Fruit fly (Drosophila melanogaster) whole organism, embryonic: ENCODE results near the gene Mlc-c.

ENCODE experiments used
- Antp ChIP-seq: fragments of 200-800 bp; sonication (Bioruptor generic); optimal IDR thresholded peaks from 3 replicates; lab custom pipeline; 2016; ENCODE audit warnings: missing biosample characterization, missing genetic modification characterization
- BtbVII ChIP-seq: fragments of 200-800 bp; sonication (Bioruptor generic); optimal IDR thresholded peaks from 3 replicates; lab custom pipeline; 2017; ENCODE audit warnings: missing biosample characterization, mild to moderate bottlenecking, missing genetic modification characterization
- CG10209 ChIP-seq: fragments of 200-800 bp; sonication (Bioruptor generic); optimal IDR thresholded peaks from 3 replicates; lab custom pipeline; 2017; ENCODE audit warnings: missing biosample characterization, mild to moderate bottlenecking, missing genetic modification characterization, missing genetic modification reagents
- CG11560 ChIP-seq: fragments of 200-800 bp; sonication (Bioruptor generic); IDR thresholded peaks from 3 replicates; pipeline ENCODE4 v1.3.6; 2022; ENCODE audit warnings: missing biosample characterization, missing genetic modification characterization
- CG11696 ChIP-seq: fragments of 200-800 bp; sonication (Bioruptor generic); IDR thresholded peaks from 2 replicates; pipeline ENCODE4 v1.3.6; 2022; ENCODE audit warnings: missing biosample characterization, missing genetic modification characterization
- CG12659 ChIP-seq: fragments of 200-800 bp; sonication (Bioruptor generic); optimal IDR thresholded peaks from 3 replicates; lab custom pipeline; 2017; ENCODE audit warnings: mild to moderate bottlenecking, missing biosample characterization, missing genetic modification reagents, missing genetic modification characterization
- CG15269 ChIP-seq: fragments of 200-800 bp; sonication (Bioruptor generic); optimal IDR thresholded peaks from 2 replicates; lab custom pipeline; 2018; ENCODE audit warnings: missing biosample characterization, mild to moderate bottlenecking, missing genetic modification characterization, moderate library complexity
- CG17186 ChIP-seq: fragments of 200-800 bp; sonication (Bioruptor generic); optimal IDR thresholded peaks from 3 replicates; lab custom pipeline; 2017; ENCODE audit warnings: missing biosample characterization, missing genetic modification reagents, missing genetic modification characterization
- CG17359 ChIP-seq: fragments of 200-800 bp; sonication (Bioruptor generic); optimal IDR thresholded peaks from 3 replicates; lab custom pipeline; 2018; ENCODE audit warnings: missing biosample characterization, mild to moderate bottlenecking, missing genetic modification characterization, moderate library complexity
- CG2712 ChIP-seq: fragments of 200-800 bp; optimal IDR thresholded peaks from 3 replicates; lab custom pipeline; 2019; ENCODE audit warnings: missing biosample characterization, mild to moderate bottlenecking, missing genetic modification characterization, moderate library complexity
- CG33557 ChIP-seq: fragments of 200-800 bp; sonication (Bioruptor generic); optimal IDR thresholded peaks from 2 replicates; lab custom pipeline; 2019; ENCODE audit warnings: missing biosample characterization, mild to moderate bottlenecking, missing genetic modification characterization, moderate library complexity
- CG4820 ChIP-seq: fragments of 200-800 bp; sonication (Bioruptor generic); optimal IDR thresholded peaks from 3 replicates; lab custom pipeline; 2016; ENCODE audit warnings: missing biosample characterization, missing genetic modification characterization
- CG7357 ChIP-seq: fragments of 200-800 bp; sonication (Bioruptor generic); IDR thresholded peaks from 3 replicates; pipeline ENCODE4 v1.3.6; 2022; ENCODE audit warnings: missing biosample characterization, missing genetic modification characterization
- Chrac-16 ChIP-seq: fragments of 200-800 bp; sonication (Bioruptor generic); optimal IDR thresholded peaks from 3 replicates; lab custom pipeline; 2016; ENCODE audit warnings: missing biosample characterization, missing genetic modification characterization
- Dp ChIP-seq: fragments of 200-800 bp; sonication (Bioruptor generic); optimal IDR thresholded peaks from 2 replicates; lab custom pipeline; 2018; ENCODE audit warnings: missing biosample characterization, mild to moderate bottlenecking, missing genetic modification characterization, moderate library complexity
- Dref ChIP-seq: fragments of 200-800 bp; sonication (Bioruptor generic); IDR thresholded peaks from 2 replicates; pipeline ENCODE4 v1.3.6; 2022; ENCODE audit warnings: missing biosample characterization, missing genetic modification characterization
- Elba2 ChIP-seq: fragments of 200-800 bp; sonication (Bioruptor generic); optimal IDR thresholded peaks from 3 replicates; lab custom pipeline; 2016; ENCODE audit warnings: missing biosample characterization, missing genetic modification characterization
- Ets65A ChIP-seq: fragments of 200-800 bp; sonication (Bioruptor generic); peaks from one replicate; lab custom pipeline; 2016; ENCODE audit warnings: missing biosample characterization, missing genetic modification characterization
- Gug ChIP-seq: fragments of 200-800 bp; sonication (Bioruptor generic); IDR thresholded peaks from 4 replicates; pipeline ENCODE4 v1.3.6; 2022; ENCODE audit warnings: missing biosample characterization, missing genetic modification characterization
- HLH3B ChIP-seq: fragments of 200-800 bp; sonication (Bioruptor generic); IDR thresholded peaks from 2 replicates; pipeline ENCODE4 v1.3.6; 2022; ENCODE audit warnings: missing biosample characterization, missing genetic modification characterization
- Hr51 ChIP-seq, 2 experiments: fragments of 200-800 bp; sonication (Bioruptor generic); optimal IDR thresholded peaks; 2 replicates in 1 of 2; 3 replicates in 1 of 2; lab custom pipeline; 2016 to 2018; ENCODE audit warnings: missing biosample characterization in 2 of 2, missing genetic modification characterization in 2 of 2, mild to moderate bottlenecking in 1 of 2, moderate library complexity in 1 of 2
- MBD-R2 ChIP-seq: fragments of 200-800 bp; sonication (Bioruptor generic); IDR thresholded peaks from 2 replicates; pipeline ENCODE4 v1.3.6; 2022; ENCODE audit warnings: missing biosample characterization, missing genetic modification characterization
- MTF-1 ChIP-seq: fragments of 200-800 bp; sonication (Bioruptor generic); optimal IDR thresholded peaks from 2 replicates; lab custom pipeline; 2018; ENCODE audit warnings: missing biosample characterization, mild to moderate bottlenecking, missing genetic modification characterization, borderline replicate concordance
- NC2β ChIP-seq: fragments of 200-800 bp; sonication (Bioruptor generic); optimal IDR thresholded peaks from 2 replicates; lab custom pipeline; 2016; ENCODE audit warnings: missing biosample characterization, missing genetic modification characterization
- Pdp1 ChIP-seq, 2 experiments: fragments of 200-800 bp; sonication (Bioruptor generic); optimal IDR thresholded peaks; 3 replicates each; lab custom pipeline; 2016; ENCODE audit warnings: missing biosample characterization in 2 of 2, missing genetic modification characterization in 2 of 2, mild to moderate bottlenecking in 1 of 2, moderate library complexity in 1 of 2
- Rfx ChIP-seq: fragments of 200-800 bp; sonication (Bioruptor generic); IDR thresholded peaks from 2 replicates; pipeline ENCODE4 v1.3.6; 2022; ENCODE audit warnings: missing biosample characterization, missing genetic modification characterization
- Usf ChIP-seq: fragments of 200-800 bp; sonication (Bioruptor generic); optimal IDR thresholded peaks from 2 replicates; lab custom pipeline; 2017; ENCODE audit warnings: missing genotype, missing biosample characterization, missing genetic modification characterization
- ase ChIP-seq: fragments of 200-800 bp; sonication (Bioruptor generic); IDR thresholded peaks from 3 replicates; pipeline ENCODE4 v1.3.6; 2022; ENCODE audit warnings: missing biosample characterization, missing genetic modification characterization
- ato ChIP-seq: fragments of 200-800 bp; sonication (Bioruptor generic); IDR thresholded peaks from 2 replicates; pipeline ENCODE4 v1.3.6; 2022; ENCODE audit warnings: missing biosample characterization, missing genetic modification characterization; ENCODE audit not compliant: partially characterized antibody
- cas ChIP-seq: fragments of 200-800 bp; sonication (Bioruptor generic); IDR thresholded peaks from 2 replicates; pipeline ENCODE4 v1.3.6; 2022; ENCODE audit warnings: missing biosample characterization, missing genetic modification characterization
- crol ChIP-seq: fragments of 200-800 bp; sonication (Bioruptor generic); IDR thresholded peaks from 2 replicates; pipeline ENCODE4 v1.3.6; 2022; ENCODE audit warnings: missing biosample characterization, missing genetic modification characterization
- dysf ChIP-seq: fragments of 200-800 bp; sonication (Bioruptor generic); IDR thresholded peaks from 3 replicates; pipeline ENCODE4 v1.3.6; 2022; ENCODE audit warnings: missing biosample characterization, missing genetic modification characterization
- emc ChIP-seq: fragments of 200-800 bp; sonication (Bioruptor generic); optimal IDR thresholded peaks from 2 replicates; lab custom pipeline; 2016; ENCODE audit warnings: missing biosample characterization, missing genetic modification characterization
- en ChIP-seq: fragments of 200-800 bp; sonication (Bioruptor generic); optimal IDR thresholded peaks from 2 replicates; lab custom pipeline; 2016; ENCODE audit warnings: missing biosample characterization, missing genetic modification characterization
- ewg ChIP-seq: fragments of 200-800 bp; sonication (Bioruptor generic); optimal IDR thresholded peaks from 3 replicates; lab custom pipeline; 2017; ENCODE audit warnings: mild to moderate bottlenecking, missing biosample characterization, missing genetic modification reagents, missing genetic modification characterization
- fu2 ChIP-seq: fragments of 200-800 bp; sonication (Bioruptor generic); optimal IDR thresholded peaks from 2 replicates; lab custom pipeline; 2016; ENCODE audit warnings: missing biosample characterization, missing genetic modification characterization
- gfzf ChIP-seq: fragments of 200-800 bp; sonication (Bioruptor generic); optimal IDR thresholded peaks from 2 replicates; lab custom pipeline; 2016; ENCODE audit warnings: missing biosample characterization, mild to moderate bottlenecking, missing genetic modification characterization, moderate library complexity
- hth ChIP-seq: fragments of >200 bp; optimal IDR thresholded peaks from 2 replicates; lab custom pipeline; 2017; ENCODE audit warnings: inconsistent platforms
- nmo ChIP-seq: fragments of 200-800 bp; sonication (Bioruptor generic); optimal IDR thresholded peaks from 2 replicates; lab custom pipeline; 2018; ENCODE audit warnings: missing biosample characterization, mild to moderate bottlenecking, missing genetic modification characterization, moderate library complexity
- otp ChIP-seq: fragments of 200-800 bp; sonication (Bioruptor generic); IDR thresholded peaks from 3 replicates; pipeline ENCODE4, ENCODE4 v1.3.6; 2022; ENCODE audit warnings: missing biosample characterization, missing genetic modification characterization
- pzg ChIP-seq: fragments of 200-800 bp; sonication (Bioruptor generic); optimal IDR thresholded peaks from 3 replicates; lab custom pipeline; 2018; ENCODE audit warnings: missing biosample characterization, mild to moderate bottlenecking, missing genetic modification characterization, moderate library complexity
- repo ChIP-seq: fragments of 200-800 bp; sonication (Bioruptor generic); optimal IDR thresholded peaks from 2 replicates; lab custom pipeline; 2016; ENCODE audit warnings: missing biosample characterization, missing genetic modification characterization
- rib ChIP-seq: fragments of 200-800 bp; sonication (Bioruptor generic); IDR thresholded peaks from 2 replicates; pipeline ENCODE4 v1.3.6; 2022; ENCODE audit warnings: missing biosample characterization, missing genetic modification characterization
- sd ChIP-seq: fragments of 200-800 bp; sonication (Bioruptor generic); optimal IDR thresholded peaks from 3 replicates; lab custom pipeline; 2018; ENCODE audit warnings: missing biosample characterization, mild to moderate bottlenecking, missing genetic modification characterization, moderate library complexity
- sens-2 ChIP-seq: fragments of 200-800 bp; sonication (Bioruptor generic); IDR thresholded peaks from 2 replicates; pipeline ENCODE4 v1.3.6; 2022; ENCODE audit warnings: missing biosample characterization, missing genetic modification characterization
- stwl ChIP-seq: fragments of 200-800 bp; sonication (Bioruptor generic); optimal IDR thresholded peaks from 3 replicates; lab custom pipeline; 2018; ENCODE audit warnings: missing biosample characterization, mild to moderate bottlenecking, missing genetic modification characterization, moderate library complexity
- sug ChIP-seq: fragments of 200-800 bp; optimal IDR thresholded peaks from 2 replicates; lab custom pipeline; 2019; ENCODE audit warnings: missing biosample characterization, mild to moderate bottlenecking, missing genetic modification characterization, moderate library complexity
- tin ChIP-seq: fragments of 200-800 bp; sonication (Bioruptor generic); optimal IDR thresholded peaks from 3 replicates; lab custom pipeline; 2016; ENCODE audit warnings: missing biosample characterization, missing genetic modification characterization
- tna ChIP-seq: fragments of 200-800 bp; sonication (Bioruptor generic); IDR thresholded peaks from 2 replicates; pipeline ENCODE4 v1.3.6; 2022; ENCODE audit warnings: missing biosample characterization, missing genetic modification characterization; ENCODE audit not compliant: partially characterized antibody
- unpg ChIP-seq: fragments of 200-800 bp; sonication (Bioruptor generic); optimal IDR thresholded peaks from 3 replicates; lab custom pipeline; 2018; ENCODE audit warnings: missing biosample characterization, mild to moderate bottlenecking, missing genetic modification characterization, moderate library complexity
- z ChIP-seq: fragments of 200-800 bp; sonication (Bioruptor generic); IDR thresholded peaks from 3 replicates; pipeline ENCODE4 v1.3.6; 2022; ENCODE audit warnings: missing biosample characterization, missing genetic modification characterization
- zen2 ChIP-seq: fragments of 200-800 bp; sonication (Bioruptor generic); IDR thresholded peaks from 3 replicates; pipeline ENCODE4 v1.3.6; 2022; ENCODE audit warnings: missing biosample characterization, missing genetic modification characterization; ENCODE audit not compliant: partially characterized antibody

Gene Mlc-c

DNA sequence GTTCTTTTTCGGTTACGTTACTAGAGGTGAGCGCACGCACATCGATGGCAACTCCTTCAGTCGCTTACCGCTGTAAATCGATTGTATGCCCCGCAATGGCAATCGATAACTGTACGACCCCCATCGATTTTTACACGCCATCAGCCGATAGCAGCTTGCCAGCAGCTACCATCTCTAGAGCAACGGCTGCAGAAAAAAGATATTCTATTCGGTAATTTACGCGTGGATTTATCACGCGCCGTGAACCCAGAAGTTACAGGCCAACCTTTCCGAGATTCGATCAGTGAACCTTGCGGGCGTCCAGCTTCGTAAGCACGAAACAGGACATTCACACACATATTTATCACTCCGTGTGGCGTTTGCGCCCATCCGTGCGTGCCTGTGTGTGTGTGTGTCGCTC, 43.6 kb upstream of the Mlc-c start, which contains the start of the genes Sirt4 and CG4119 (continued):
- TF ChIP-seq CG11696 (GFP tag; lab: Robert Waterston, UW) (no peak), MBD-R2 (GFP tag; lab: Robert Waterston, UW) (peak; percentile 96), CG7357 (no peak), Rfx (GFP tag; lab: Robert Waterston, UW) (peak; percentile 62), HLH3B (GFP tag; lab: Robert Waterston, UW) (no peak), CG33557 (GFP tag; lab: Kevin White, UChicago) (no peak), repo (GFP tag; lab: Kevin White, UChicago) (no peak), ato (GFP tag; lab: Robert Waterston, UW) (peak; percentile 98), rib (no peak), Pdp1 (GFP tag; optimal IDR thresholded peaks at IDR 0.05; lab: Kevin White, UChicago) (peak in 1 of 2 experiments; percentile 80), tin (GFP tag; lab: Kevin White, UChicago) (peak; percentile 21), CG4820 (no peak), CG17359 (tag; lab: Kevin White, UChicago) (no peak), CG10209 (GFP tag; lab: Kevin White, UChicago) (no peak), CG17186 (GFP tag; lab: Kevin White, UChicago) (peak; percentile 57), CG11560 (tag; lab: Robert Waterston, UW) (peak; percentile 66; the same call in 2 of the 3 replicates), CG15269 (tag; lab: Kevin White, UChicago) (no peak), gfzf (GFP tag; lab: Kevin White, UChicago) (peak; percentile 29), Usf (GFP tag; lab: Kevin White, UChicago) (no peak), hth (lab: Kevin White, UChicago) (no peak), Antp (GFP tag; lab: Kevin White, UChicago) (peak; percentile 13), CG2712 (tag; lab: Kevin White, UChicago) (peak; percentile 38), pzg (GFP tag; lab: Kevin White, UChicago) (peak; percentile 93), otp (no peak), dysf (no peak), zen2 (GFP tag; lab: Robert Waterston, UW) (peak; percentile 95), emc (GFP tag; lab: Kevin White, UChicago) (no peak), z (GFP tag; lab: Robert Waterston, UW) (no peak), Hr51 (GFP tag; optimal IDR thresholded peaks at IDR 0.05; lab: Kevin White, UChicago) (no peak), unpg (GFP tag; lab: Kevin White, UChicago) (no peak), ewg (GFP tag; lab: Kevin White, UChicago) (peak; percentile 51), en (GFP tag; lab: Kevin White, UChicago) (no peak), sd (tag; lab: Kevin White, UChicago) (peak; percentile 19), cas (GFP tag; lab: Robert Waterston, UW) (no peak), sens-2 (no peak), CG12659 (GFP tag; lab: Kevin White, UChicago) (peak; percentile 83), ase (GFP tag; lab: Robert Waterston, UW) (no peak), Ets65A (GFP tag; lab: Kevin White, UChicago) (peak; percentile 33), fu2 (GFP tag; lab: Kevin White, UChicago) (peak; percentile 21), NC2β (GFP tag; lab: Kevin White, UChicago) (peak; percentile 62), BtbVII (no peak), MTF-1 (no peak), Elba2 (no peak), stwl (tag; lab: Kevin White, UChicago) (peak; percentile 66), Chrac-16 (GFP tag; lab: Kevin White, UChicago) (no peak), Gug (GFP tag; lab: Robert Waterston, UW) (peak; percentile 37; the same call in 1 of the 4 replicates), nmo (GFP tag; lab: Kevin White, UChicago) (peak; percentile 55), tna (peak; percentile 98), crol (GFP tag; lab: Robert Waterston, UW) (no peak), Dp (GFP tag; lab: Kevin White, UChicago) (peak; percentile 52), sug (tag; lab: Kevin White, UChicago) (peak; percentile 63), Dref (GFP tag; lab: Robert Waterston, UW) (peak; percentile 99)
